Fruit fly (Drosophila melanogaster) whole organism, embryonic: ENCODE results near the gene CG2909.

Experiments
- Atf-2 ChIP-seq: fragments of 200-800 bp; sonication (Bioruptor generic); optimal IDR thresholded peaks from 2 replicates; lab custom pipeline; 2016; ENCODE audit warnings: missing biosample characterization, missing genetic modification characterization
- CG10565 ChIP-seq: fragments of 200-800 bp; sonication (Bioruptor generic); optimal IDR thresholded peaks from 3 replicates; lab custom pipeline; 2016; ENCODE audit warnings: missing biosample characterization, mild to moderate bottlenecking, missing genetic modification characterization
- CG10654 ChIP-seq: fragments of 200-800 bp; sonication (Bioruptor generic); optimal IDR thresholded peaks from 2 replicates; lab custom pipeline; 2016; ENCODE audit warnings: missing biosample characterization, missing genetic modification characterization
- CG13424 ChIP-seq: fragments of 200-800 bp; sonication (Bioruptor generic); optimal IDR thresholded peaks from 2 replicates; lab custom pipeline; 2019; ENCODE audit warnings: missing biosample characterization, mild to moderate bottlenecking, missing genetic modification characterization, moderate library complexity
- CG1602 ChIP-seq: fragments of 200-800 bp; sonication (Bioruptor generic); optimal IDR thresholded peaks from 3 replicates; lab custom pipeline; 2016; ENCODE audit warnings: missing biosample characterization, missing genetic modification characterization
- CG1603 ChIP-seq: fragments of 200-800 bp; sonication (Bioruptor generic); optimal IDR thresholded peaks from 2 replicates; lab custom pipeline; 2019; ENCODE audit warnings: missing biosample characterization, mild to moderate bottlenecking, missing genetic modification characterization, moderate library complexity
- CG17385 ChIP-seq: fragments of 200-800 bp; sonication (Bioruptor generic); optimal IDR thresholded peaks from 3 replicates; lab custom pipeline; 2018; ENCODE audit warnings: missing biosample characterization, mild to moderate bottlenecking, missing genetic modification characterization
- CG17612 ChIP-seq: fragments of 200-800 bp; sonication (Bioruptor generic); IDR thresholded peaks from 2 replicates; pipeline ENCODE4 v1.3.6; 2022; ENCODE audit warnings: missing biosample characterization, missing genetic modification characterization
- CG17829 ChIP-seq: fragments of 200-800 bp; optimal IDR thresholded peaks from 2 replicates; lab custom pipeline; 2019; ENCODE audit warnings: missing biosample characterization, mild to moderate bottlenecking, missing genetic modification characterization, moderate library complexity
- CG18476 ChIP-seq: fragments of 200-800 bp; sonication (Bioruptor generic); optimal IDR thresholded peaks from 2 replicates; lab custom pipeline; 2016; ENCODE audit warnings: missing biosample characterization, mild to moderate bottlenecking, missing genetic modification characterization
- CG3163 ChIP-seq: fragments of 200-800 bp; sonication (Bioruptor generic); optimal IDR thresholded peaks from 3 replicates; lab custom pipeline; 2016; ENCODE audit warnings: missing biosample characterization, missing genetic modification characterization
- CG4730 ChIP-seq: fragments of 200-800 bp; sonication (Bioruptor generic); IDR thresholded peaks from 2 replicates; pipeline ENCODE4 v1.3.6; 2022; ENCODE audit warnings: missing biosample characterization, missing genetic modification characterization
- CG5953 ChIP-seq: fragments of 200-800 bp; sonication (Bioruptor generic); IDR thresholded peaks from 2 replicates; pipeline ENCODE4 v1.3.6; 2022; ENCODE audit warnings: missing biosample characterization, missing genetic modification characterization
- CG6683 ChIP-seq: fragments of 200-800 bp; sonication (Bioruptor generic); optimal IDR thresholded peaks from 2 replicates; lab custom pipeline; 2017; ENCODE audit warnings: missing biosample characterization, mild to moderate bottlenecking, missing genetic modification characterization, missing genetic modification reagents
- CG6854 ChIP-seq: fragments of 200-800 bp; sonication (Bioruptor generic); optimal IDR thresholded peaks from 3 replicates; lab custom pipeline; 2017; ENCODE audit warnings: missing biosample characterization, mild to moderate bottlenecking, missing genetic modification characterization
- CG7839 ChIP-seq: fragments of 200-800 bp; sonication (Bioruptor generic); optimal IDR thresholded peaks from 3 replicates; lab custom pipeline; 2018; ENCODE audit warnings: missing biosample characterization, mild to moderate bottlenecking, missing genetic modification characterization, moderate library complexity
- CG8089 ChIP-seq: fragments of 200-800 bp; sonication (Bioruptor generic); optimal IDR thresholded peaks from 3 replicates; lab custom pipeline; 2016; ENCODE audit warnings: missing biosample characterization, missing genetic modification characterization
- CG8944 ChIP-seq: fragments of 200-800 bp; sonication (Bioruptor generic); optimal IDR thresholded peaks from 3 replicates; lab custom pipeline; 2016; ENCODE audit warnings: missing biosample characterization, missing genetic modification characterization
- CoRest ChIP-seq: fragments of 200-800 bp; sonication (Bioruptor generic); optimal IDR thresholded peaks from 3 replicates; lab custom pipeline; 2018; ENCODE audit warnings: missing biosample characterization, mild to moderate bottlenecking, missing genetic modification characterization, moderate library complexity
- HLH54F ChIP-seq: fragments of 200-800 bp; sonication (Bioruptor generic); optimal IDR thresholded peaks from 3 replicates; lab custom pipeline; 2016; ENCODE audit warnings: missing biosample characterization, missing genetic modification characterization
- HLHmδ ChIP-seq: fragments of 200-800 bp; sonication (Bioruptor generic); optimal IDR thresholded peaks from 2 replicates; lab custom pipeline; 2018; ENCODE audit warnings: missing biosample characterization, mild to moderate bottlenecking, missing genetic modification characterization, moderate library complexity
- HmgZ ChIP-seq: fragments of 200-800 bp; sonication (Bioruptor generic); optimal IDR thresholded peaks from 2 replicates; lab custom pipeline; 2018; ENCODE audit warnings: missing biosample characterization, mild to moderate bottlenecking, missing genetic modification characterization
- Opbp ChIP-seq: fragments of 200-800 bp; sonication (Bioruptor generic); IDR thresholded peaks from 3 replicates; pipeline ENCODE4 v1.3.6; 2022; ENCODE audit warnings: missing biosample characterization, missing genetic modification characterization; ENCODE audit not compliant: partially characterized antibody
- Optix ChIP-seq: fragments of 200-800 bp; sonication (Bioruptor generic); IDR thresholded peaks from 3 replicates; pipeline ENCODE4 v1.3.6; 2022; ENCODE audit warnings: missing biosample characterization, missing genetic modification characterization
- Poxn ChIP-seq: fragments of 200-800 bp; sonication (Bioruptor generic); IDR thresholded peaks from 2 replicates; pipeline ENCODE4 v1.3.6; 2022; ENCODE audit warnings: missing biosample characterization, missing genetic modification characterization
- Ravus ChIP-seq: fragments of 200-800 bp; sonication (Bioruptor generic); IDR thresholded peaks from 2 replicates; pipeline ENCODE4 v1.3.6; 2022; ENCODE audit warnings: missing biosample characterization, missing genetic modification characterization
- Scr ChIP-seq: fragments of 200-800 bp; sonication (Bioruptor generic); IDR thresholded peaks from 2 replicates; pipeline ENCODE4 v1.3.6; 2022; ENCODE audit warnings: missing biosample characterization, missing genetic modification characterization; ENCODE audit not compliant: partially characterized antibody
- Sin3A ChIP-seq: fragments of >200 bp; optimal IDR thresholded peaks from 2 replicates; lab custom pipeline; 2018
- Trl ChIP-seq, 3 experiments: fragments of >200 bp in 2 of 3; fragments of 200-800 bp in 1 of 3; sonication (Bioruptor generic) in 1 of 3; optimal IDR thresholded peaks; 2 replicates in 1 of 3; 3 replicates in 2 of 3; lab custom pipeline; 2016 to 2017; ENCODE audit warnings: missing biosample characterization in 1 of 3, missing genetic modification characterization in 1 of 3
- Vsx1 ChIP-seq: fragments of 200-800 bp; sonication (Bioruptor generic); optimal IDR thresholded peaks from 2 replicates; lab custom pipeline; 2017; ENCODE audit warnings: missing biosample characterization, mild to moderate bottlenecking, missing genetic modification characterization, missing genetic modification reagents
- ash1 ChIP-seq: fragments of 200-800 bp; sonication (Bioruptor generic); optimal IDR thresholded peaks from 2 replicates; lab custom pipeline; 2018; ENCODE audit warnings: missing biosample characterization, mild to moderate bottlenecking, missing genetic modification characterization
- az2 ChIP-seq: fragments of 200-800 bp; sonication (Bioruptor generic); optimal IDR thresholded peaks from 3 replicates; lab custom pipeline; 2016; ENCODE audit warnings: missing biosample characterization, missing genetic modification characterization
- bigmax ChIP-seq: fragments of 200-800 bp; sonication (Bioruptor generic); optimal IDR thresholded peaks from 2 replicates; lab custom pipeline; 2018; ENCODE audit warnings: missing biosample characterization, mild to moderate bottlenecking, missing genetic modification characterization
- cad ChIP-seq: fragments of >200 bp; optimal IDR thresholded peaks from 2 replicates; lab custom pipeline; 2017; ENCODE audit warnings: missing biosample characterization, missing genetic modification characterization
- chif ChIP-seq, 2 experiments: fragments of 200-800 bp; sonication (Bioruptor generic); optimal IDR thresholded peaks; 3 replicates each; lab custom pipeline; 2016; ENCODE audit warnings: missing biosample characterization in 2 of 2, missing genetic modification characterization in 2 of 2
- crol ChIP-seq: fragments of 200-800 bp; sonication (Bioruptor generic); IDR thresholded peaks from 2 replicates; pipeline ENCODE4 v1.3.6; 2022; ENCODE audit warnings: missing biosample characterization, missing genetic modification characterization
- fd102C ChIP-seq: fragments of 200-800 bp; sonication (Bioruptor generic); optimal IDR thresholded peaks from 2 replicates; lab custom pipeline; 2018; ENCODE audit warnings: missing biosample characterization, mild to moderate bottlenecking, missing genetic modification characterization, moderate library complexity
- gcm2 ChIP-seq: fragments of 200-800 bp; sonication (Bioruptor generic); optimal IDR thresholded peaks from 2 replicates; lab custom pipeline; 2016; ENCODE audit warnings: missing biosample characterization, missing genetic modification characterization
- hth ChIP-seq: fragments of >200 bp; optimal IDR thresholded peaks from 2 replicates; lab custom pipeline; 2017; ENCODE audit warnings: inconsistent platforms
- kah ChIP-seq: fragments of 200-800 bp; sonication (Bioruptor generic); optimal IDR thresholded peaks from 2 replicates; lab custom pipeline; 2018; ENCODE audit warnings: missing biosample characterization, mild to moderate bottlenecking, missing genetic modification characterization
- lab ChIP-seq: fragments of 200-800 bp; sonication (Bioruptor generic); optimal IDR thresholded peaks from 3 replicates; lab custom pipeline; 2017; ENCODE audit warnings: missing biosample characterization, missing genetic modification characterization, mild to moderate bottlenecking, moderate library complexity, missing genetic modification reagents
- maf-S ChIP-seq: fragments of 200-800 bp; sonication (Bioruptor generic); optimal IDR thresholded peaks from 2 replicates; lab custom pipeline; 2016; ENCODE audit warnings: missing biosample characterization, missing genetic modification characterization
- mam ChIP-seq: fragments of 200-800 bp; sonication (Bioruptor generic); optimal IDR thresholded peaks from 3 replicates; lab custom pipeline; 2016; ENCODE audit warnings: missing biosample characterization, missing genetic modification characterization
- onecut ChIP-seq: fragments of 200-800 bp; sonication (Bioruptor generic); IDR thresholded peaks from 2 replicates; pipeline ENCODE4 v1.3.6; 2022; ENCODE audit warnings: missing biosample characterization, missing genetic modification characterization
- pnt ChIP-seq: fragments of 200-800 bp; sonication (Bioruptor generic); optimal IDR thresholded peaks from 3 replicates; lab custom pipeline; 2016; ENCODE audit warnings: missing biosample characterization, missing genetic modification characterization
- run ChIP-seq: fragments of 200-800 bp; sonication (Bioruptor generic); optimal IDR thresholded peaks from 3 replicates; lab custom pipeline; 2018; ENCODE audit warnings: missing biosample characterization, mild to moderate bottlenecking, missing genetic modification characterization
- sc ChIP-seq, 3 experiments: fragments of >200 bp in 2 of 3; fragments of 200-800 bp in 1 of 3; sonication (Bioruptor generic) in 1 of 3; optimal IDR thresholded peaks; 2 replicates in 2 of 3; 3 replicates in 1 of 3; lab custom pipeline; 2017; ENCODE audit warnings: mild to moderate bottlenecking in 1 of 3, missing biosample characterization in 1 of 3, missing genetic modification characterization in 1 of 3, missing genetic modification reagents in 1 of 3
- seq ChIP-seq: fragments of 200-800 bp; sonication (Bioruptor generic); IDR thresholded peaks from 2 replicates; pipeline ENCODE4 v1.3.6; 2022; ENCODE audit warnings: missing biosample characterization, missing genetic modification characterization
- tll ChIP-seq, 2 experiments: fragments of 200-800 bp in 1 of 2; fragments of >200 bp in 1 of 2; sonication (Bioruptor generic) in 1 of 2; optimal IDR thresholded peaks; 2 replicates each; lab custom pipeline; 2017 to 2019; ENCODE audit warnings: missing biosample characterization in 2 of 2, missing genetic modification characterization in 2 of 2, mild to moderate bottlenecking in 1 of 2, moderate library complexity in 1 of 2
- trem ChIP-seq: fragments of 200-800 bp; optimal IDR thresholded peaks from 3 replicates; lab custom pipeline; 2019; ENCODE audit warnings: missing biosample characterization, mild to moderate bottlenecking, missing genetic modification characterization, moderate library complexity

Gene CG2909

dm6 chrX:10365748-10366415, 39.6 kb downstream of the CG2909 start (continued):
- TF ChIP-seq sc (optimal IDR thresholded peaks at IDR 0.05; lab: Kevin White, UChicago) (no peak), sc (GFP tag; optimal IDR thresholded peaks at IDR 0.05; lab: Kevin White, UChicago) (no peak), maf-S (GFP tag; lab: Kevin White, UChicago) (no peak), Vsx1 (GFP tag; lab: Kevin White, UChicago) (no peak), CG8944 (no peak), CG17612 (GFP tag; lab: Robert Waterston, UW) (no peak), CoRest (tag; lab: Kevin White, UChicago) (no peak), crol (no peak), CG6854 (peak; percentile 31), CG13424 (no peak), lab (GFP tag; lab: Kevin White, UChicago) (peak; percentile 14), tll (GFP tag; optimal IDR thresholded peaks at IDR 0.05; lab: Kevin White, UChicago) (no peak), cad (GFP tag; lab: Kevin White, UChicago) (no peak), CG17385 (GFP tag; lab: Kevin White, UChicago) (no peak), CG6683 (no peak), CG1602 (no peak), Poxn (GFP tag; lab: Robert Waterston, UW) (no peak), Sin3A (peak; percentile 50), CG18476 (GFP tag; lab: Kevin White, UChicago) (no peak), Optix (GFP tag; lab: Robert Waterston, UW) (no peak), Scr (GFP tag; lab: Robert Waterston, UW) (peak; percentile 89), CG17829 (tag; lab: Kevin White, UChicago) (peak; percentile 3), CG10654 (GFP tag; lab: Kevin White, UChicago) (no peak), trem (tag; lab: Kevin White, UChicago) (peak; percentile 27), hth (lab: Kevin White, UChicago) (no peak), kah (GFP tag; lab: Kevin White, UChicago) (peak; percentile 15), seq (GFP tag; lab: Robert Waterston, UW) (no peak), CG4730 (GFP tag; lab: Robert Waterston, UW) (no peak), CG3163 (GFP tag; lab: Kevin White, UChicago) (no peak), HLH54F (GFP tag; lab: Kevin White, UChicago) (no peak), Trl (optimal IDR thresholded peaks at IDR 0.05; lab: Kevin White, UChicago) (peak in 1 of 2 experiments; percentile 22), Trl (GFP tag; optimal IDR thresholded peaks at IDR 0.05; lab: Kevin White, UChicago) (peak; percentile 40), gcm2 (GFP tag; lab: Kevin White, UChicago) (no peak), az2 (no peak), CG5953 (GFP tag; lab: Robert Waterston, UW) (no peak), run (tag; lab: Kevin White, UChicago) (no peak), bigmax (GFP tag; lab: Kevin White, UChicago) (no peak), Opbp (GFP tag; lab: Robert Waterston, UW) (peak; percentile 90; the same call in 2 of the 3 replicates), HLHmδ (GFP tag; lab: Kevin White, UChicago) (no peak), mam (GFP tag; lab: Kevin White, UChicago) (no peak), HmgZ (peak; percentile 17), ash1 (GFP tag; lab: Kevin White, UChicago) (no peak), Atf-2 (GFP tag; lab: Kevin White, UChicago) (no peak), CG1603 (tag; lab: Kevin White, UChicago) (peak; percentile 82), Ravus (no peak), CG8089 (GFP tag; lab: Kevin White, UChicago) (no peak), CG10565 (GFP tag; lab: Kevin White, UChicago) (no peak), fd102C (no peak), CG7839 (tag; lab: Kevin White, UChicago) (no peak), onecut (GFP tag; lab: Robert Waterston, UW) (no peak), pnt (no peak), chif (GFP tag; optimal IDR thresholded peaks at IDR 0.05; lab: Kevin White, UChicago) (no peak)
